Fruit fly (Drosophila melanogaster) whole organism, embryonic: ENCODE data around the gene CG13252.

Source experiments
- Blimp-1 ChIP-seq: fragments of 200-800 bp; sonication (Bioruptor generic); optimal IDR thresholded peaks from 3 replicates; lab custom pipeline; 2018; ENCODE audit warnings: missing biosample characterization, missing genetic modification characterization, mild to moderate bottlenecking, moderate library complexity, missing genetic modification reagents
- CG14710 ChIP-seq: fragments of 200-800 bp; sonication (Bioruptor generic); optimal IDR thresholded peaks from 3 replicates; lab custom pipeline; 2019; ENCODE audit warnings: missing biosample characterization, mild to moderate bottlenecking, missing genetic modification characterization, moderate library complexity
- CG15011 ChIP-seq: fragments of 200-800 bp; sonication (Bioruptor generic); optimal IDR thresholded peaks from 3 replicates; lab custom pipeline; 2018; ENCODE audit warnings: missing biosample characterization, mild to moderate bottlenecking, missing genetic modification characterization
- CG15479 ChIP-seq: fragments of 200-800 bp; sonication (Bioruptor generic); optimal IDR thresholded peaks from 3 replicates; lab custom pipeline; 2019; ENCODE audit warnings: missing biosample characterization, mild to moderate bottlenecking, missing genetic modification characterization, moderate library complexity
- CG17328 ChIP-seq: fragments of 200-800 bp; sonication (Bioruptor generic); IDR thresholded peaks from 2 replicates; pipeline ENCODE4 v1.3.6; 2022; ENCODE audit warnings: missing biosample characterization, missing genetic modification characterization
- CG17568 ChIP-seq: fragments of 200-800 bp; sonication (Bioruptor generic); optimal IDR thresholded peaks from 2 replicates; lab custom pipeline; 2018; ENCODE audit warnings: missing biosample characterization, mild to moderate bottlenecking, missing genetic modification characterization, moderate library complexity
- CG2120 ChIP-seq: fragments of 200-800 bp; sonication (Bioruptor generic); optimal IDR thresholded peaks from 3 replicates; lab custom pipeline; 2016; ENCODE audit warnings: missing biosample characterization, missing genetic modification characterization
- CG2889 ChIP-seq: fragments of 200-800 bp; sonication (Bioruptor generic); IDR thresholded peaks from 3 replicates; pipeline ENCODE4 v1.3.6; 2022; ENCODE audit warnings: missing biosample characterization, missing genetic modification characterization
- CG31388 ChIP-seq: fragments of 200-800 bp; sonication (Bioruptor generic); optimal IDR thresholded peaks from 2 replicates; lab custom pipeline; 2016; ENCODE audit warnings: missing biosample characterization, missing genetic modification characterization
- CG4707 ChIP-seq: fragments of 200-800 bp; sonication (Bioruptor generic); optimal IDR thresholded peaks from 2 replicates; lab custom pipeline; 2018; ENCODE audit warnings: missing biosample characterization, mild to moderate bottlenecking, missing genetic modification characterization, moderate library complexity
- Deaf1 ChIP-seq: fragments of 200-800 bp; optimal IDR thresholded peaks from 3 replicates; lab custom pipeline; 2019; ENCODE audit warnings: missing biosample characterization, mild to moderate bottlenecking, missing genetic modification characterization, moderate library complexity
- Doc3 ChIP-seq: fragments of 200-800 bp; sonication (Bioruptor generic); IDR thresholded peaks from 3 replicates; pipeline ENCODE4 v1.3.6; 2022; ENCODE audit warnings: missing biosample characterization, missing genetic modification characterization; ENCODE audit not compliant: partially characterized antibody
- Ets65A ChIP-seq: fragments of 200-800 bp; sonication (Bioruptor generic); peaks from one replicate; lab custom pipeline; 2016; ENCODE audit warnings: missing biosample characterization, missing genetic modification characterization
- HLH54F ChIP-seq: fragments of 200-800 bp; sonication (Bioruptor generic); optimal IDR thresholded peaks from 3 replicates; lab custom pipeline; 2016; ENCODE audit warnings: missing biosample characterization, missing genetic modification characterization
- HmgZ ChIP-seq: fragments of 200-800 bp; sonication (Bioruptor generic); optimal IDR thresholded peaks from 2 replicates; lab custom pipeline; 2018; ENCODE audit warnings: missing biosample characterization, mild to moderate bottlenecking, missing genetic modification characterization
- Med ChIP-seq: fragments of 200-800 bp; sonication (Bioruptor generic); peaks from one replicate; lab custom pipeline; 2016; ENCODE audit warnings: missing biosample characterization, missing genetic modification characterization, mild to moderate bottlenecking, inconsistent platforms, moderate library complexity
- Meics ChIP-seq: fragments of 200-800 bp; sonication (Bioruptor generic); optimal IDR thresholded peaks from 2 replicates; lab custom pipeline; 2017; ENCODE audit warnings: missing biosample characterization, mild to moderate bottlenecking, missing genetic modification characterization
- Mes4 ChIP-seq: fragments of 200-800 bp; sonication (Bioruptor generic); optimal IDR thresholded peaks from 2 replicates; lab custom pipeline; 2016; ENCODE audit warnings: missing biosample characterization, missing genetic modification characterization
- NK7.1 ChIP-seq: fragments of 200-800 bp; sonication (Bioruptor generic); optimal IDR thresholded peaks from 3 replicates; lab custom pipeline; 2016; ENCODE audit warnings: missing biosample characterization, missing genetic modification characterization
- Nf-YC ChIP-seq: fragments of 200-800 bp; optimal IDR thresholded peaks from 3 replicates; lab custom pipeline; 2019; ENCODE audit warnings: missing biosample characterization, mild to moderate bottlenecking, missing genetic modification characterization, moderate library complexity
- Pdp1 ChIP-seq, 2 experiments: fragments of 200-800 bp; sonication (Bioruptor generic); optimal IDR thresholded peaks; 3 replicates each; lab custom pipeline; 2016; ENCODE audit warnings: missing biosample characterization in 2 of 2, missing genetic modification characterization in 2 of 2, mild to moderate bottlenecking in 1 of 2, moderate library complexity in 1 of 2
- Spps ChIP-seq: fragments of 200-800 bp; sonication (Bioruptor generic); optimal IDR thresholded peaks from 2 replicates; lab custom pipeline; 2018; ENCODE audit warnings: missing biosample characterization, mild to moderate bottlenecking, missing genetic modification characterization
- abd-A ChIP-seq: fragments of 200-800 bp; sonication (Bioruptor generic); optimal IDR thresholded peaks from 3 replicates; lab custom pipeline; 2019; ENCODE audit warnings: missing biosample characterization, mild to moderate bottlenecking, missing genetic modification characterization, moderate library complexity
- cg ChIP-seq: fragments of 200-800 bp; sonication (Bioruptor generic); optimal IDR thresholded peaks from 3 replicates; lab custom pipeline; 2019; ENCODE audit warnings: missing biosample characterization, mild to moderate bottlenecking, missing genetic modification characterization, moderate library complexity
- chinmo ChIP-seq: fragments of 200-800 bp; sonication (Bioruptor generic); IDR thresholded peaks from 4 replicates; pipeline ENCODE4 v1.3.6; 2022; ENCODE audit warnings: missing biosample characterization, missing genetic modification characterization; ENCODE audit not compliant: partially characterized antibody
- chn ChIP-seq: fragments of 200-800 bp; sonication (Bioruptor generic); optimal IDR thresholded peaks from 2 replicates; lab custom pipeline; 2016; ENCODE audit warnings: missing biosample characterization, missing genetic modification characterization
- corto ChIP-seq: fragments of 200-800 bp; sonication (Bioruptor generic); optimal IDR thresholded peaks from 2 replicates; lab custom pipeline; 2016; ENCODE audit warnings: missing biosample characterization, mild to moderate bottlenecking, missing genetic modification characterization, moderate library complexity
- danr ChIP-seq: fragments of 200-800 bp; sonication (Bioruptor generic); IDR thresholded peaks from 2 replicates; pipeline ENCODE4 v1.3.6; 2022; ENCODE audit warnings: missing biosample characterization, missing genetic modification characterization
- dmrt99B ChIP-seq: fragments of 200-800 bp; sonication (Bioruptor generic); optimal IDR thresholded peaks from 2 replicates; lab custom pipeline; 2018; ENCODE audit warnings: missing biosample characterization, mild to moderate bottlenecking, missing genetic modification characterization, moderate library complexity
- ftz-f1 ChIP-seq: fragments of 200-800 bp; sonication (Bioruptor generic); optimal IDR thresholded peaks from 2 replicates; lab custom pipeline; 2016; ENCODE audit warnings: missing biosample characterization, missing genetic modification characterization
- hbn ChIP-seq: fragments of 200-800 bp; sonication (Bioruptor generic); IDR thresholded peaks from 2 replicates; pipeline ENCODE4 v1.3.6; 2022; ENCODE audit warnings: missing biosample characterization, missing genetic modification characterization; ENCODE audit not compliant: partially characterized antibody
- jumu ChIP-seq: fragments of 200-800 bp; sonication (Bioruptor generic); optimal IDR thresholded peaks from 3 replicates; lab custom pipeline; 2016; ENCODE audit warnings: missing biosample characterization, missing genetic modification characterization
- kni ChIP-seq: fragments of 200-800 bp; sonication (Bioruptor generic); optimal IDR thresholded peaks from 3 replicates; lab custom pipeline; 2017; ENCODE audit warnings: mild to moderate bottlenecking, missing biosample characterization, missing genetic modification reagents, missing genetic modification characterization
- lbe ChIP-seq: fragments of 200-800 bp; sonication (Bioruptor generic); optimal IDR thresholded peaks from 2 replicates; lab custom pipeline; 2016; ENCODE audit warnings: missing biosample characterization, mild to moderate bottlenecking, missing genetic modification characterization
- oc ChIP-seq: fragments of 200-800 bp; sonication (Bioruptor generic); optimal IDR thresholded peaks from 2 replicates; lab custom pipeline; 2018; ENCODE audit warnings: missing biosample characterization, mild to moderate bottlenecking, missing genetic modification characterization, moderate library complexity
- p53 ChIP-seq: fragments of 200-800 bp; sonication (Bioruptor generic); optimal IDR thresholded peaks from 2 replicates; lab custom pipeline; 2016; ENCODE audit warnings: missing biosample characterization, missing genetic modification characterization
- pan ChIP-seq, 4 experiments: fragments of >200 bp in 3 of 4; fragments of 200-800 bp in 1 of 4; sonication (Bioruptor generic) in 1 of 4; optimal IDR thresholded peaks in 3 of 4; IDR thresholded peaks in 1 of 4; 2 replicates each; pipeline versions ENCODE4 v1.3.6 to Lab custom; 2017 to 2022; ENCODE audit warnings: missing biosample characterization in 2 of 4, missing genetic modification characterization in 2 of 4, mixed read lengths in 1 of 4
- pum ChIP-seq: fragments of 200-800 bp; sonication (Bioruptor generic); optimal IDR thresholded peaks from 2 replicates; lab custom pipeline; 2016; ENCODE audit warnings: missing biosample characterization, missing genetic modification characterization
- sd ChIP-seq: fragments of 200-800 bp; sonication (Bioruptor generic); optimal IDR thresholded peaks from 3 replicates; lab custom pipeline; 2018; ENCODE audit warnings: missing biosample characterization, mild to moderate bottlenecking, missing genetic modification characterization, moderate library complexity
- sens ChIP-seq: fragments of 200-800 bp; sonication (Bioruptor generic); peaks from one replicate; lab custom pipeline; 2016; ENCODE audit warnings: missing biosample characterization, missing genetic modification characterization
- sug ChIP-seq: fragments of 200-800 bp; optimal IDR thresholded peaks from 2 replicates; lab custom pipeline; 2019; ENCODE audit warnings: missing biosample characterization, mild to moderate bottlenecking, missing genetic modification characterization, moderate library complexity
- tap ChIP-seq: fragments of 200-800 bp; optimal IDR thresholded peaks from 3 replicates; lab custom pipeline; 2019; ENCODE audit warnings: missing biosample characterization, mild to moderate bottlenecking, missing genetic modification characterization, moderate library complexity
- twi ChIP-seq: fragments of 200-800 bp; optimal IDR thresholded peaks from 2 replicates; lab custom pipeline; 2019; ENCODE audit warnings: missing biosample characterization, mild to moderate bottlenecking, missing genetic modification characterization, moderate library complexity
- vvl ChIP-seq: fragments of 200-800 bp; sonication (Bioruptor generic); IDR thresholded peaks from 2 replicates; pipeline ENCODE4 v1.3.6; 2022; ENCODE audit warnings: missing biosample characterization, missing genetic modification characterization
- z ChIP-seq: fragments of 200-800 bp; sonication (Bioruptor generic); IDR thresholded peaks from 3 replicates; pipeline ENCODE4 v1.3.6; 2022; ENCODE audit warnings: missing biosample characterization, missing genetic modification characterization

CG13252 gene

dm6 chr3L:20690074-20690473 is 40.3 kb upstream of the CG13252 start:
- TF ChIP-seq CG2120, result no peak
- no peak for TF ChIP-seq CG15011 (GFP tag; lab: Kevin White, UChicago)
- no peak for TF ChIP-seq CG4707 (GFP tag; lab: Kevin White, UChicago)
- TF ChIP-seq corto (GFP tag; lab: Kevin White, UChicago), result no peak
- no peak for TF ChIP-seq oc (tag; lab: Kevin White, UChicago)
- peak; percentile 78 for TF ChIP-seq Blimp-1 (GFP tag; lab: Kevin White, UChicago)
- no peak for TF ChIP-seq NK7.1 (GFP tag; lab: Kevin White, UChicago)
- TF ChIP-seq kni (GFP tag; lab: Kevin White, UChicago), result peak; percentile 95
- TF ChIP-seq danr, result no peak
- TF ChIP-seq abd-A (tag; lab: Kevin White, UChicago), result peak; percentile 50
- no peak for TF ChIP-seq Pdp1 (GFP tag; optimal IDR thresholded peaks at IDR 0.05; lab: Kevin White, UChicago)
- no peak for TF ChIP-seq Doc3 (GFP tag; lab: Robert Waterston, UW)
- TF ChIP-seq ftz-f1 (GFP tag; lab: Kevin White, UChicago), result no peak

dm6 chr3L:20690857-20691645 is 39.3 kb upstream of the CG13252 start:
- TF ChIP-seq CG17568 (GFP tag; lab: Kevin White, UChicago) (no peak), CG2889 (GFP tag; lab: Robert Waterston, UW) (no peak), chinmo (GFP tag; lab: Robert Waterston, UW) (0 out of 4 replicates have a peak, but pooled peaks have one; percentile 58), pan (optimal IDR thresholded peaks at IDR 0.05; lab: Kevin White, UChicago) (no peak), pan (GFP tag; optimal IDR thresholded peaks at IDR 0.05 in 1 of 2, IDR thresholded peaks at IDR 0.05 in 1 of 2) (peak in 1 of 2 experiments; percentile 11), vvl (GFP tag; lab: Robert Waterston, UW) (peak; percentile 85), twi (peak; percentile 36), CG15479 (GFP tag; lab: Kevin White, UChicago) (peak; percentile 8), sens (GFP tag; lab: Kevin White, UChicago) (peak; percentile 42), Ets65A (peak; percentile 33), sd (tag; lab: Kevin White, UChicago) (peak; percentile 58), kni (GFP tag; lab: Kevin White, UChicago) (peak; percentile 98)
- TF ChIP-seq, all 482 proteins: peak for 9

dm6 chr3L:20692516-20692915 is 37.9 kb upstream of the CG13252 start:
- TF ChIP-seq HLH54F (no peak), sens (GFP tag; lab: Kevin White, UChicago) (peak; percentile 18), Meics (GFP tag; lab: Kevin White, UChicago) (no peak), Mes4 (GFP tag; lab: Kevin White, UChicago) (no peak), z (peak; percentile 71; the same call in 1 of the 3 replicates), Nf-YC (tag; lab: Kevin White, UChicago) (peak; percentile 87), p53 (GFP tag; lab: Kevin White, UChicago) (no peak), lbe (GFP tag; lab: Kevin White, UChicago) (no peak), hbn (GFP tag; lab: Robert Waterston, UW) (no peak), Spps (no peak), cg (GFP tag; lab: Kevin White, UChicago) (peak; percentile 61), dmrt99B (tag; lab: Kevin White, UChicago) (no peak), sug (tag; lab: Kevin White, UChicago) (no peak), Med (peak; percentile 32), kni (GFP tag; lab: Kevin White, UChicago) (peak; percentile 79), jumu (GFP tag; lab: Kevin White, UChicago) (no peak), vvl (GFP tag; lab: Robert Waterston, UW) (peak; percentile 92), CG31388 (GFP tag; lab: Kevin White, UChicago) (no peak), tap (tag; lab: Kevin White, UChicago) (no peak), Deaf1 (tag; lab: Kevin White, UChicago) (peak; percentile 1), CG14710 (no peak), HmgZ (tag; lab: Kevin White, UChicago) (no peak), chn (peak; percentile 16), CG17328 (GFP tag; lab: Robert Waterston, UW) (no peak), pum (GFP tag; lab: Kevin White, UChicago) (no peak)
